Worm (Caenorhabditis elegans) whole organism, L4/young adult: ENCODE measurements around the gene dct-19.

Experiments used
- W03F9.2 ChIP-seq: fragments of 150-350 bp; optimal IDR thresholded peaks from 2 replicates; lab custom pipeline; 2014; ENCODE audit warnings: missing biosample characterization, missing genetic modification characterization
- dao-5 ChIP-seq: sonication (generic microtip); optimal IDR thresholded peaks from 2 replicates; lab custom pipeline; 2016; ENCODE audit warnings: missing genotype, missing genetic modification characterization, moderate library complexity, missing compliant biosample characterization
- him-1 ChIP-seq: sonication (generic microtip); optimal IDR thresholded peaks from 2 replicates; lab custom pipeline; 2016; ENCODE audit warnings: missing genotype, missing genetic modification reagents, missing genetic modification characterization, missing compliant biosample characterization

ce11 chrIV:12967303-12967702 lies 24.6 kb downstream of the dct-19 start:
- no peak for TF ChIP-seq W03F9.2 (tag; lab: Kevin White, UChicago)
- no peak for TF ChIP-seq dao-5 (tag; lab: Kevin White, UChicago)
- no peak for TF ChIP-seq him-1
